Fruit fly (Drosophila melanogaster) whole organism, embryonic: ENCODE results near the gene CG43815.

Source experiments
- CG11456 ChIP-seq: fragments of 200-800 bp; sonication (Bioruptor generic); IDR thresholded peaks from 3 replicates; pipeline ENCODE4 v1.3.6; 2022; ENCODE audit warnings: missing biosample characterization, missing genetic modification characterization
- CG12071 ChIP-seq: fragments of 200-800 bp; sonication (Bioruptor generic); optimal IDR thresholded peaks from 3 replicates; lab custom pipeline; 2018; ENCODE audit warnings: missing biosample characterization, mild to moderate bottlenecking, missing genetic modification characterization
- CG12104 ChIP-seq: fragments of 200-800 bp; sonication (Bioruptor generic); optimal IDR thresholded peaks from 3 replicates; lab custom pipeline; 2016; ENCODE audit warnings: missing biosample characterization, missing genetic modification characterization
- CG12219 ChIP-seq: fragments of 200-800 bp; sonication (Bioruptor generic); optimal IDR thresholded peaks from 3 replicates; lab custom pipeline; 2018; ENCODE audit warnings: missing biosample characterization, mild to moderate bottlenecking, missing genetic modification characterization
- CG13296 ChIP-seq: fragments of 200-800 bp; sonication (Bioruptor generic); optimal IDR thresholded peaks from 3 replicates; lab custom pipeline; 2018; ENCODE audit warnings: missing biosample characterization, mild to moderate bottlenecking, missing genetic modification characterization
- CG1529 ChIP-seq: fragments of 200-800 bp; sonication (Bioruptor generic); optimal IDR thresholded peaks from 3 replicates; lab custom pipeline; 2018; ENCODE audit warnings: missing biosample characterization, missing genetic modification characterization
- CG1602 ChIP-seq: fragments of 200-800 bp; sonication (Bioruptor generic); optimal IDR thresholded peaks from 3 replicates; lab custom pipeline; 2016; ENCODE audit warnings: missing biosample characterization, missing genetic modification characterization
- CG16815 ChIP-seq: fragments of 200-800 bp; sonication (Bioruptor generic); optimal IDR thresholded peaks from 3 replicates; lab custom pipeline; 2017; ENCODE audit warnings: missing biosample characterization, mild to moderate bottlenecking, missing genetic modification characterization
- CG17802 ChIP-seq: fragments of 200-800 bp; sonication (Bioruptor generic); optimal IDR thresholded peaks from 2 replicates; lab custom pipeline; 2018; ENCODE audit warnings: missing biosample characterization, mild to moderate bottlenecking, missing genetic modification characterization, moderate library complexity
- CG18476 ChIP-seq: fragments of 200-800 bp; sonication (Bioruptor generic); optimal IDR thresholded peaks from 2 replicates; lab custom pipeline; 2016; ENCODE audit warnings: missing biosample characterization, mild to moderate bottlenecking, missing genetic modification characterization
- CG2889 ChIP-seq: fragments of 200-800 bp; sonication (Bioruptor generic); IDR thresholded peaks from 3 replicates; pipeline ENCODE4 v1.3.6; 2022; ENCODE audit warnings: missing biosample characterization, missing genetic modification characterization
- CG30403 ChIP-seq: fragments of 200-800 bp; sonication (Bioruptor generic); optimal IDR thresholded peaks from 3 replicates; lab custom pipeline; 2016; ENCODE audit warnings: missing biosample characterization, missing genetic modification characterization
- CG32532 ChIP-seq: fragments of 200-800 bp; sonication (Bioruptor generic); IDR thresholded peaks from 2 replicates; pipeline ENCODE4 v1.3.6; 2022; ENCODE audit warnings: missing biosample characterization, missing genetic modification characterization
- CG32767 ChIP-seq: fragments of 200-800 bp; sonication (Bioruptor generic); IDR thresholded peaks from 2 replicates; pipeline ENCODE4 v1.3.6; 2022; ENCODE audit warnings: missing biosample characterization, missing genetic modification characterization
- CG3407 ChIP-seq: fragments of 200-800 bp; sonication (Bioruptor generic); optimal IDR thresholded peaks from 2 replicates; lab custom pipeline; 2018; ENCODE audit warnings: missing biosample characterization, mild to moderate bottlenecking, missing genetic modification characterization
- CG4424 ChIP-seq: fragments of 200-800 bp; sonication (Bioruptor generic); optimal IDR thresholded peaks from 3 replicates; lab custom pipeline; 2016; ENCODE audit warnings: missing biosample characterization, missing genetic modification characterization
- CG4730 ChIP-seq: fragments of 200-800 bp; sonication (Bioruptor generic); IDR thresholded peaks from 2 replicates; pipeline ENCODE4 v1.3.6; 2022; ENCODE audit warnings: missing biosample characterization, missing genetic modification characterization
- CG5953 ChIP-seq: fragments of 200-800 bp; sonication (Bioruptor generic); IDR thresholded peaks from 2 replicates; pipeline ENCODE4 v1.3.6; 2022; ENCODE audit warnings: missing biosample characterization, missing genetic modification characterization
- CG7839 ChIP-seq: fragments of 200-800 bp; sonication (Bioruptor generic); optimal IDR thresholded peaks from 3 replicates; lab custom pipeline; 2018; ENCODE audit warnings: missing biosample characterization, mild to moderate bottlenecking, missing genetic modification characterization, moderate library complexity
- CoRest ChIP-seq: fragments of 200-800 bp; sonication (Bioruptor generic); optimal IDR thresholded peaks from 3 replicates; lab custom pipeline; 2018; ENCODE audit warnings: missing biosample characterization, mild to moderate bottlenecking, missing genetic modification characterization, moderate library complexity
- CrebB ChIP-seq: fragments of 200-800 bp; sonication (Bioruptor generic); optimal IDR thresholded peaks from 3 replicates; lab custom pipeline; 2018; ENCODE audit warnings: missing biosample characterization, mild to moderate bottlenecking, missing genetic modification characterization
- E2f2 ChIP-seq: fragments of 200-800 bp; sonication (Bioruptor generic); IDR thresholded peaks from 2 replicates; pipeline ENCODE4 v1.3.6; 2022; ENCODE audit warnings: missing biosample characterization, missing genetic modification characterization
- Lpt ChIP-seq: fragments of >200 bp; optimal IDR thresholded peaks from 2 replicates; lab custom pipeline; 2018; ENCODE audit warnings: missing biosample characterization, missing genetic modification characterization
- Myb ChIP-seq: fragments of 200-800 bp; sonication (Bioruptor generic); optimal IDR thresholded peaks from 2 replicates; lab custom pipeline; 2016; ENCODE audit warnings: missing biosample characterization, missing genetic modification characterization
- amos ChIP-seq: fragments of 200-800 bp; sonication (Bioruptor generic); IDR thresholded peaks from 2 replicates; pipeline ENCODE4 v1.3.6; 2022; ENCODE audit warnings: missing biosample characterization, missing genetic modification characterization; ENCODE audit not compliant: partially characterized antibody
- ara ChIP-seq: fragments of 200-800 bp; sonication (Bioruptor generic); IDR thresholded peaks from 2 replicates; pipeline ENCODE4 v1.3.6; 2022; ENCODE audit warnings: missing biosample characterization, missing genetic modification characterization
- bsh ChIP-seq, 2 experiments: fragments of 200-800 bp; sonication (Bioruptor generic); optimal IDR thresholded peaks; 2 replicates each; lab custom pipeline; 2017 to 2018; ENCODE audit warnings: mild to moderate bottlenecking in 2 of 2, missing biosample characterization in 2 of 2, missing genetic modification characterization in 2 of 2, moderate library complexity in 1 of 2
- cas ChIP-seq: fragments of 200-800 bp; sonication (Bioruptor generic); IDR thresholded peaks from 2 replicates; pipeline ENCODE4 v1.3.6; 2022; ENCODE audit warnings: missing biosample characterization, missing genetic modification characterization
- cato ChIP-seq: fragments of 200-800 bp; sonication (Bioruptor generic); optimal IDR thresholded peaks from 2 replicates; lab custom pipeline; 2016; ENCODE audit warnings: missing biosample characterization, missing genetic modification characterization, borderline replicate concordance
- chn ChIP-seq: fragments of 200-800 bp; sonication (Bioruptor generic); optimal IDR thresholded peaks from 2 replicates; lab custom pipeline; 2016; ENCODE audit warnings: missing biosample characterization, missing genetic modification characterization
- croc ChIP-seq: fragments of 200-800 bp; sonication (Bioruptor generic); conservative IDR thresholded peaks from 3 replicates; pipeline ENCODE4 v1.3.6; 2022; ENCODE audit warnings: missing biosample characterization, missing genetic modification characterization
- crp ChIP-seq, 2 experiments: fragments of 200-800 bp; sonication (Bioruptor generic); optimal IDR thresholded peaks; 2 replicates in 1 of 2; 3 replicates in 1 of 2; lab custom pipeline; 2017; ENCODE audit warnings: missing biosample characterization in 2 of 2, missing genetic modification characterization in 2 of 2, mild to moderate bottlenecking in 1 of 2, moderate library complexity in 1 of 2
- dan ChIP-seq: fragments of 200-800 bp; sonication (Bioruptor generic); IDR thresholded peaks from 2 replicates; pipeline ENCODE4 v1.3.6; 2022; ENCODE audit warnings: missing biosample characterization, missing genetic modification characterization
- dimm ChIP-seq: fragments of 200-800 bp; sonication (Bioruptor generic); IDR thresholded peaks from 2 replicates; pipeline ENCODE4 v1.3.6; 2022; ENCODE audit warnings: missing biosample characterization, missing genetic modification characterization
- eve ChIP-seq, 2 experiments: fragments of >200 bp; optimal IDR thresholded peaks; 2 replicates each; lab custom pipeline; 2017; ENCODE audit warnings: missing biosample characterization in 2 of 2, missing genetic modification characterization in 2 of 2
- gcm2 ChIP-seq: fragments of 200-800 bp; sonication (Bioruptor generic); optimal IDR thresholded peaks from 2 replicates; lab custom pipeline; 2016; ENCODE audit warnings: missing biosample characterization, missing genetic modification characterization
- gem ChIP-seq: fragments of 200-800 bp; sonication (Bioruptor generic); optimal IDR thresholded peaks from 2 replicates; lab custom pipeline; 2019; ENCODE audit warnings: missing biosample characterization, mild to moderate bottlenecking, missing genetic modification characterization, moderate library complexity
- gsb-n ChIP-seq: fragments of 200-800 bp; sonication (Bioruptor generic); optimal IDR thresholded peaks from 3 replicates; lab custom pipeline; 2018; ENCODE audit warnings: missing biosample characterization, mild to moderate bottlenecking, missing genetic modification characterization
- her ChIP-seq: fragments of 200-800 bp; sonication (Bioruptor generic); optimal IDR thresholded peaks from 2 replicates; lab custom pipeline; 2016; ENCODE audit warnings: missing biosample characterization, missing genetic modification characterization
- lola ChIP-seq, 3 experiments: fragments of >200 bp in 2 of 3; fragments of 200-800 bp in 1 of 3; sonication (Bioruptor generic) in 1 of 3; optimal IDR thresholded peaks; 2 replicates each; lab custom pipeline; 2017 to 2019; ENCODE audit warnings: missing biosample characterization in 3 of 3, missing genetic modification characterization in 3 of 3, mild to moderate bottlenecking in 1 of 3, moderate library complexity in 1 of 3
- oc ChIP-seq: fragments of 200-800 bp; sonication (Bioruptor generic); optimal IDR thresholded peaks from 2 replicates; lab custom pipeline; 2018; ENCODE audit warnings: missing biosample characterization, mild to moderate bottlenecking, missing genetic modification characterization, moderate library complexity
- peb ChIP-seq: fragments of 200-800 bp; sonication (Bioruptor generic); IDR thresholded peaks from 2 replicates; pipeline ENCODE4 v1.3.6; 2022; ENCODE audit warnings: missing biosample characterization, missing genetic modification characterization
- ranshi ChIP-seq: fragments of 200-800 bp; sonication (Bioruptor generic); IDR thresholded peaks from 2 replicates; pipeline ENCODE4 v1.3.6; 2022; ENCODE audit warnings: missing biosample characterization, missing genetic modification characterization
- slbo ChIP-seq: fragments of 200-800 bp; sonication (Bioruptor generic); IDR thresholded peaks from 2 replicates; pipeline ENCODE4 v1.3.6; 2022; ENCODE audit warnings: missing biosample characterization, missing genetic modification characterization
- so ChIP-seq: fragments of 200-800 bp; sonication (Bioruptor generic); IDR thresholded peaks from 3 replicates; pipeline ENCODE4 v1.3.6; 2022; ENCODE audit warnings: missing biosample characterization, missing genetic modification characterization
- sob ChIP-seq: fragments of 200-800 bp; sonication (Bioruptor generic); IDR thresholded peaks from 2 replicates; pipeline ENCODE4 v1.3.6; 2022; ENCODE audit warnings: missing biosample characterization, missing genetic modification characterization
- ssp ChIP-seq: fragments of 200-800 bp; sonication (Bioruptor generic); IDR thresholded peaks from 2 replicates; pipeline ENCODE4 v1.3.6; 2022; ENCODE audit warnings: missing biosample characterization, missing genetic modification characterization
- tap ChIP-seq: fragments of 200-800 bp; optimal IDR thresholded peaks from 3 replicates; lab custom pipeline; 2019; ENCODE audit warnings: missing biosample characterization, mild to moderate bottlenecking, missing genetic modification characterization, moderate library complexity
- unpg ChIP-seq: fragments of 200-800 bp; sonication (Bioruptor generic); optimal IDR thresholded peaks from 3 replicates; lab custom pipeline; 2018; ENCODE audit warnings: missing biosample characterization, mild to moderate bottlenecking, missing genetic modification characterization, moderate library complexity
- zfh1 ChIP-seq: fragments of 200-800 bp; sonication (Bioruptor generic); IDR thresholded peaks from 3 replicates; pipeline ENCODE4 v1.3.6; 2022; ENCODE audit warnings: missing biosample characterization, missing genetic modification characterization

CG43815 gene

dm6 chr2L:3598485-3598884 lies 22.5 kb downstream of the CG43815 start (continued):
- TF ChIP-seq oc (tag; lab: Kevin White, UChicago) (peak; percentile 6), gcm2 (GFP tag; lab: Kevin White, UChicago) (no peak), CG7839 (peak; percentile 46), CG18476 (GFP tag; lab: Kevin White, UChicago) (no peak), CG13296 (GFP tag; lab: Kevin White, UChicago) (no peak), cas (no peak), cato (peak; percentile 9), CG32532 (GFP tag; lab: Robert Waterston, UW) (0 out of 2 replicates have a peak, but pooled peaks have one; percentile 31), Lpt (GFP tag; lab: Kevin White, UChicago) (no peak), eve (GFP tag; optimal IDR thresholded peaks at IDR 0.05; lab: Kevin White, UChicago) (peak in 1 of 2 experiments; percentile 19), CG4730 (0 out of 2 replicates have a peak, but pooled peaks have one; percentile 38), her (peak; percentile 1), dimm (GFP tag; lab: Robert Waterston, UW) (0 out of 2 replicates have a peak, but pooled peaks have one; percentile 56), ssp (peak; percentile 46), CG11456 (peak; percentile 70; the same call in 2 of the 3 replicates), ranshi (GFP tag; lab: Robert Waterston, UW) (peak; percentile 53; the same call in 1 of the 2 replicates), gsb-n (tag; lab: Kevin White, UChicago) (peak; percentile 25), tap (tag; lab: Kevin White, UChicago) (no peak), CG16815 (GFP tag; lab: Kevin White, UChicago) (peak; percentile 44), sob (GFP tag; lab: Robert Waterston, UW) (peak; percentile 72; the same call in 1 of the 2 replicates), CG32767 (GFP tag; lab: Robert Waterston, UW) (0 out of 2 replicates have a peak, but pooled peaks have one; percentile 31), CG17802 (tag; lab: Kevin White, UChicago) (peak; percentile 12), CG12219 (GFP tag; lab: Kevin White, UChicago) (peak; percentile 25), amos (GFP tag; lab: Robert Waterston, UW) (no peak), unpg (GFP tag; lab: Kevin White, UChicago) (peak; percentile 40), croc (no peak; the same call in 2 of the 3 replicates), CoRest (tag; lab: Kevin White, UChicago) (peak; percentile 19), CG30403 (GFP tag; lab: Kevin White, UChicago) (peak; percentile 30), bsh (GFP tag; optimal IDR thresholded peaks at IDR 0.05; lab: Kevin White, UChicago) (peak in 1 of 2 experiments; percentile 74), CG2889 (peak; percentile 31; the same call in 1 of the 3 replicates), CG1529 (GFP tag; lab: Kevin White, UChicago) (peak; percentile 11), CG5953 (GFP tag; lab: Robert Waterston, UW) (no peak), CG4424 (peak; percentile 64), Myb (GFP tag; lab: Kevin White, UChicago) (no peak), chn (peak; percentile 19), CG1602 (GFP tag; lab: Kevin White, UChicago) (peak; percentile 36), peb (GFP tag; lab: Robert Waterston, UW) (0 out of 2 replicates have a peak, but pooled peaks have one; percentile 44), gem (tag; lab: Kevin White, UChicago) (peak; percentile 60), zfh1 (GFP tag; lab: Robert Waterston, UW) (peak; percentile 78), CrebB (tag; lab: Kevin White, UChicago) (no peak), lola (GFP tag; optimal IDR thresholded peaks at IDR 0.05; lab: Kevin White, UChicago) (peak in 1 of 3 experiments; percentile 49), crp (GFP tag; optimal IDR thresholded peaks at IDR 0.05; lab: Kevin White, UChicago) (no peak), dan (GFP tag; lab: Robert Waterston, UW) (peak; percentile 51; the same call in 1 of the 2 replicates), so (GFP tag; lab: Robert Waterston, UW) (0 out of 3 replicates have a peak, but pooled peaks have one; percentile 34), E2f2 (GFP tag; lab: Robert Waterston, UW) (no peak), CG12071 (peak; percentile 10), CG12104 (GFP tag; lab: Kevin White, UChicago) (no peak), CG3407 (GFP tag; lab: Kevin White, UChicago) (no peak), ara (GFP tag; lab: Robert Waterston, UW) (peak; percentile 75), slbo (GFP tag; lab: Robert Waterston, UW) (peak; percentile 44; the same call in 1 of the 2 replicates)
